Fruit fly (Drosophila melanogaster) whole organism, wandering third instar larva: ENCODE data around the gene CG7126.

Experiments
- Abd-B ChIP-seq: fragments of >200 bp; optimal IDR thresholded peaks from 2 replicates; lab custom pipeline; 2017; ENCODE audit warnings: missing biosample characterization, missing genetic modification characterization
- CG32264 ChIP-seq: fragments of 200-800 bp; sonication (Bioruptor generic); optimal IDR thresholded peaks from 2 replicates; lab custom pipeline; 2016; ENCODE audit warnings: missing biosample characterization, missing genetic modification characterization
- CG9705 ChIP-seq: fragments of 200-800 bp; sonication (Bioruptor generic); optimal IDR thresholded peaks from 2 replicates; lab custom pipeline; 2018; ENCODE audit warnings: missing biosample characterization, mild to moderate bottlenecking, missing genetic modification characterization
- CrebA ChIP-seq: fragments of 200-800 bp; sonication (Bioruptor generic); optimal IDR thresholded peaks from 2 replicates; lab custom pipeline; 2016; ENCODE audit warnings: missing biosample characterization, mild to moderate bottlenecking, missing genetic modification characterization, borderline replicate concordance
- Dfd ChIP-seq: fragments of >200 bp; optimal IDR thresholded peaks from 2 replicates; lab custom pipeline; 2017; ENCODE audit warnings: missing biosample characterization, missing genetic modification characterization
- Dif ChIP-seq: fragments of 200-275, 200-300 bp; sonication (Bioruptor generic); optimal IDR thresholded peaks from 2 replicates; lab custom pipeline; 2018; ENCODE audit warnings: missing biosample characterization, missing genetic modification characterization; ENCODE audit not compliant: partially characterized antibody
- GATAd ChIP-seq: sonication (Bioruptor generic); optimal IDR thresholded peaks from 2 replicates; lab custom pipeline; 2016; ENCODE audit warnings: missing biosample characterization, missing genetic modification characterization
- Hnf4 ChIP-seq: fragments of 200-800 bp; sonication (Bioruptor generic); optimal IDR thresholded peaks from 2 replicates; lab custom pipeline; 2016; ENCODE audit warnings: missing biosample characterization, mild to moderate bottlenecking, missing genetic modification characterization
- Hr78 ChIP-seq: fragments of >200 bp; optimal IDR thresholded peaks from 2 replicates; lab custom pipeline; 2017; ENCODE audit warnings: missing biosample characterization, missing genetic modification characterization
- Hr83 ChIP-seq: fragments of 200-300 bp; sonication (Bioruptor generic); optimal IDR thresholded peaks from 2 replicates; lab custom pipeline; 2016; ENCODE audit warnings: missing biosample characterization, mild to moderate bottlenecking, missing genetic modification characterization, moderate library complexity; ENCODE audit not compliant: poor library complexity, severe bottlenecking
- Mio ChIP-seq: sonication (Bioruptor generic); optimal IDR thresholded peaks from 2 replicates; lab custom pipeline; 2016; ENCODE audit warnings: missing biosample characterization, missing genetic modification characterization
- OdsH ChIP-seq: fragments of 200-800 bp; sonication (Bioruptor generic); optimal IDR thresholded peaks from 2 replicates; lab custom pipeline; 2016; ENCODE audit warnings: missing biosample characterization, mild to moderate bottlenecking, missing genetic modification characterization
- Rel ChIP-seq, 2 experiments: fragments of 200-800 bp; sonication (Bioruptor generic) in 1 of 2; optimal IDR thresholded peaks; 2 replicates in 1 of 2; 3 replicates in 1 of 2; lab custom pipeline; 2016 to 2019; ENCODE audit warnings: mild to moderate bottlenecking in 2 of 2, missing biosample characterization in 2 of 2, missing genetic modification characterization in 2 of 2, moderate library complexity in 1 of 2
- Sp1 ChIP-seq: fragments of 200-800 bp; sonication (Bioruptor generic); optimal IDR thresholded peaks from 3 replicates; lab custom pipeline; 2019; ENCODE audit warnings: missing biosample characterization, mild to moderate bottlenecking, missing genetic modification characterization, moderate library complexity
- Vsx2 ChIP-seq: fragments of 200-300, 225-300 bp; sonication (Bioruptor generic); optimal IDR thresholded peaks from 2 replicates; lab custom pipeline; 2018; ENCODE audit warnings: missing biosample characterization, missing genetic modification characterization; ENCODE audit not compliant: partially characterized antibody
- br ChIP-seq: fragments of 200-800 bp; sonication (Bioruptor generic); optimal IDR thresholded peaks from 2 replicates; lab custom pipeline; 2016; ENCODE audit warnings: missing biosample characterization, missing genetic modification characterization
- dl ChIP-seq, 2 experiments: fragments of 175-275, 200-275 bp in 1 of 2; fragments of 200-275 bp in 1 of 2; sonication (Bioruptor generic); optimal IDR thresholded peaks; lab custom pipeline; 2018; ENCODE audit warnings: mild to moderate bottlenecking in 2 of 2, missing biosample characterization in 2 of 2, missing genetic modification characterization in 2 of 2, moderate library complexity in 2 of 2; ENCODE audit not compliant: partially characterized antibody in 2 of 2, insufficient read depth in 1 of 2
- dmrt93B ChIP-seq: fragments of 200-800 bp; sonication (Bioruptor generic); optimal IDR thresholded peaks from 2 replicates; lab custom pipeline; 2018; ENCODE audit warnings: missing biosample characterization, mild to moderate bottlenecking, missing genetic modification characterization
- dsf ChIP-seq: sonication (Bioruptor generic); optimal IDR thresholded peaks from 2 replicates; lab custom pipeline; 2016; ENCODE audit warnings: missing biosample characterization, missing genetic modification characterization, borderline replicate concordance
- ey ChIP-seq: fragments of 200-800 bp; sonication (Bioruptor generic); optimal IDR thresholded peaks from 2 replicates; lab custom pipeline; 2016; ENCODE audit warnings: missing biosample characterization, missing genetic modification characterization
- foxo ChIP-seq, 2 experiments: fragments of 200-800 bp; sonication (Bioruptor generic); optimal IDR thresholded peaks; 2 replicates in 1 of 2; 3 replicates in 1 of 2; lab custom pipeline; 2016 to 2017; ENCODE audit warnings: missing biosample characterization in 2 of 2, missing genetic modification characterization in 2 of 2
- fru ChIP-seq: fragments of 200-800 bp; sonication (Bioruptor generic); optimal IDR thresholded peaks from 3 replicates; lab custom pipeline; 2016; ENCODE audit warnings: missing biosample characterization, mild to moderate bottlenecking, missing genetic modification characterization
- h ChIP-seq: fragments of 200-800 bp; sonication (Bioruptor generic); optimal IDR thresholded peaks from 3 replicates; lab custom pipeline; 2016; ENCODE audit warnings: missing biosample characterization, mild to moderate bottlenecking, missing genetic modification characterization
- jim ChIP-seq: fragments of 175-275, 200-325 bp; sonication (Bioruptor generic); optimal IDR thresholded peaks from 2 replicates; lab custom pipeline; 2016; ENCODE audit warnings: missing biosample characterization, mild to moderate bottlenecking, missing genetic modification characterization
- lola ChIP-seq: fragments of >200 bp; optimal IDR thresholded peaks from 2 replicates; lab custom pipeline; 2017; ENCODE audit warnings: missing biosample characterization, missing genetic modification characterization
- pan ChIP-seq: fragments of >200 bp; optimal IDR thresholded peaks from 2 replicates; lab custom pipeline; 2017
- psq ChIP-seq: fragments of 200-800 bp; sonication (Bioruptor generic); optimal IDR thresholded peaks from 3 replicates; lab custom pipeline; 2017; ENCODE audit warnings: missing biosample characterization, mild to moderate bottlenecking, missing genetic modification characterization, moderate library complexity
- rgr ChIP-seq: fragments of 200-800 bp; sonication (Bioruptor generic); optimal IDR thresholded peaks from 3 replicates; lab custom pipeline; 2016; ENCODE audit warnings: missing biosample characterization, mild to moderate bottlenecking, missing genetic modification characterization
- usp ChIP-seq: fragments of >200 bp; optimal IDR thresholded peaks from 2 replicates; lab custom pipeline; 2017; ENCODE audit warnings: missing biosample characterization, missing genetic modification characterization
- woc ChIP-seq: sonication (Bioruptor generic); optimal IDR thresholded peaks from 2 replicates; lab custom pipeline; 2016; ENCODE audit warnings: missing biosample characterization, mild to moderate bottlenecking, missing genetic modification characterization

Gene CG7126

dm6 chr3R:18296737-18297136 is 5.9 kb downstream of the CG7126 start:
- TF ChIP-seq Mio (GFP tag; lab: Kevin White, UChicago), result no peak
- TF ChIP-seq Hnf4 (GFP tag; lab: Kevin White, UChicago), result no peak
- TF ChIP-seq ey (GFP tag; lab: Kevin White, UChicago), result no peak
- TF ChIP-seq psq (GFP tag; lab: Kevin White, UChicago), result no peak
- no peak for TF ChIP-seq Rel (GFP tag; optimal IDR thresholded peaks at IDR 0.05; lab: Kevin White, UChicago)
- TF ChIP-seq Rel (tag; optimal IDR thresholded peaks at IDR 0.05; lab: Kevin White, UChicago), result no peak
- no peak for TF ChIP-seq rgr
- no peak for TF ChIP-seq dl (GFP tag; optimal IDR thresholded peaks at IDR 0.05; lab: Kevin White, UChicago; ENCODE audit: insufficient read depth in 1 of 2, partially characterized antibody in 2 of 2)
- no peak for TF ChIP-seq usp
- no peak for TF ChIP-seq lola (GFP tag; lab: Kevin White, UChicago)
- TF ChIP-seq CrebA (GFP tag; lab: Kevin White, UChicago), result no peak
- no peak for TF ChIP-seq Hr78 (GFP tag; lab: Kevin White, UChicago)
- TF ChIP-seq, all 38 proteins: peak for 0

- peak; percentile 13 for TF ChIP-seq OdsH (GFP tag; lab: Kevin White, UChicago)
- TF ChIP-seq fru, result no peak
- no peak for TF ChIP-seq Rel (GFP tag; optimal IDR thresholded peaks at IDR 0.05; lab: Kevin White, UChicago)
- TF ChIP-seq Rel (tag; optimal IDR thresholded peaks at IDR 0.05; lab: Kevin White, UChicago), result peak; percentile 18
Observed at dm6 chr3R:18296084-18296483, 6.6 kb downstream of the CG7126 start.

DNA sequence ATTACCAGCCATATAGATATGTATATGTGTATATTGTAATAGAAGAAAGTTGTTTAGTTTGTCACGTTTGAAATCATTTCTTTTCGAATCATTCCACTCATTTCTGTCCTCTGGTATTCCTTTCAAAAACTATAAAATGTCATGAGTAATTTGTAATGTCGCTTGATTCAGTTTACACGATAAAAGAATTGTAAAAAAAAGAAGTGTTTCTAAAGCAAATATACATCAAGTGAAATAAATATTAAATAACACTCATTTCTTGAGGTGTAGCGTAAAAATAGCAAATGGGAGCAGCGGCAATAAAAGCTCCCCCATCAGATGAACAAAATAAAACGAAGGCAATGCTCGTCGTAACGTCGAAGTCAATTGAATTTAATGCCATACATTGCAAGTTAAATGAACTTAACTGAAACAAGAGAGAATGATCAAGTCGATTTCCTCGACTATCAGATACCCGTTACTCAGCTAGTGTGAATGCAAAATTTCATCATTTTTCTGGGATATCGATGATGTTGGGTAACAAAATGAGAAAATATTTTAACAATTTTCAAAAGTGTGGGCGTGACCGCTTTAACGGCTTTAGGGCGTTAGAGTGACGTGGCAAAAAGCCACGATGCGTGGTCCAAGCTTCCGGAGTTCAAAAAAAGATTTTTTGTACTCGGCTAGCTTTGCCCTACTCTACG is 7.2 kb downstream of the CG7126 start:
- TF ChIP-seq CG9705 (GFP tag; lab: Kevin White, UChicago) (no peak), pan (lab: Kevin White, UChicago) (no peak), Dfd (no peak), CG32264 (no peak), Vsx2 (GFP tag; lab: Kevin White, UChicago) (no peak), br (GFP tag; lab: Kevin White, UChicago) (no peak), Hnf4 (GFP tag; lab: Kevin White, UChicago) (no peak), h (peak; percentile 16)

- TF ChIP-seq pan (lab: Kevin White, UChicago) (no peak), foxo (GFP tag; optimal IDR thresholded peaks at IDR 0.05; lab: Kevin White, UChicago) (no peak), br (GFP tag; lab: Kevin White, UChicago) (no peak), CG9705 (GFP tag; lab: Kevin White, UChicago) (no peak), OdsH (GFP tag; lab: Kevin White, UChicago) (no peak), Abd-B (GFP tag; lab: Kevin White, UChicago) (no peak), Hr83 (no peak), Vsx2 (GFP tag; lab: Kevin White, UChicago) (no peak), Dfd (no peak), Mio (GFP tag; lab: Kevin White, UChicago) (no peak), dmrt93B (GFP tag; lab: Kevin White, UChicago) (no peak), Hnf4 (GFP tag; lab: Kevin White, UChicago) (no peak), dsf (GFP tag; lab: Kevin White, UChicago) (no peak), GATAd (GFP tag; lab: Kevin White, UChicago) (no peak), woc (GFP tag; lab: Kevin White, UChicago) (no peak), lola (GFP tag; lab: Kevin White, UChicago) (no peak), Dif (GFP tag; lab: Kevin White, UChicago) (no peak), Sp1 (GFP tag; lab: Kevin White, UChicago) (no peak)
Observed at dm6 chr3R:18294488-18294887, 8.2 kb downstream of the CG7126 start.

dm6 chr3R:18292371-18292770 is 10.3 kb downstream of the CG7126 start:
- no peak for TF ChIP-seq Vsx2 (GFP tag; lab: Kevin White, UChicago)
- no peak for TF ChIP-seq Sp1 (GFP tag; lab: Kevin White, UChicago)
- TF ChIP-seq jim (GFP tag; lab: Kevin White, UChicago), result no peak
- no peak for TF ChIP-seq Rel (GFP tag; optimal IDR thresholded peaks at IDR 0.05; lab: Kevin White, UChicago)
- peak; percentile 77 for TF ChIP-seq Rel (tag; optimal IDR thresholded peaks at IDR 0.05; lab: Kevin White, UChicago)
- TF ChIP-seq br (GFP tag; lab: Kevin White, UChicago), result no peak
